Worm (Caenorhabditis elegans): ENCODE data around the gene Y37E11B.10.

Y37E11B.10 gene

ce11 chrIV:3599126-3599525, 7.1 kb downstream of the Y37E11B.10 start, which contains the start of gene Y37E11B.6:
Gene Y37E11B.6 (minus strand): TSS chrIV:3599306.
- TF ChIP-seq lin-38 (GFP tag; IDR thresholded peaks at IDR 0.05), result peak; percentile 79
- TF ChIP-seq php-3 (GFP tag; IDR thresholded peaks at IDR 0.05), result no peak

- no peak for TF ChIP-seq ama-1 (optimal IDR thresholded peaks at IDR 0.05)
- TF ChIP-seq jun-1 (tag; optimal IDR thresholded peaks at IDR 0.05), result no peak
- no peak for TF ChIP-seq tra-1 (GFP tag; IDR thresholded peaks at IDR 0.05)
- no peak for TF ChIP-seq nhr-11 (tag; optimal IDR thresholded peaks at IDR 0.05)
- TF ChIP-seq mxl-2 (GFP tag; conservative IDR thresholded peaks at IDR 0.05), result no peak
- TF ChIP-seq attf-4 (tag; optimal IDR thresholded peaks at IDR 0.05), result no peak
- no peak for TF ChIP-seq R02D3.7 (tag; optimal IDR thresholded peaks at IDR 0.05)
- no peak for TF ChIP-seq mdl-1 (tag; optimal IDR thresholded peaks at IDR 0.05)
Observed at ce11 chrIV:3598452-3598851, 7.8 kb downstream of the Y37E11B.10 start, which contains the start of gene Y37E11B.5. Gene Y37E11B.5 (minus strand): TSS chrIV:3598552.

ce11 chrIV:3597356-3597755, 8.9 kb downstream of the Y37E11B.10 start:
- TF ChIP-seq gei-8 (GFP tag; optimal IDR thresholded peaks at IDR 0.05) (no peak), mdl-1 (tag; optimal IDR thresholded peaks at IDR 0.05) (no peak), pha-4 (GFP tag; IDR thresholded peaks at IDR 0.05) (no peak), pha-4 (tag; optimal IDR thresholded peaks at IDR 0.05) (no peak), spr-1 (tag; optimal IDR thresholded peaks at IDR 0.05) (no peak), lin-1 (GFP tag; IDR thresholded peaks at IDR 0.05) (no peak), unc-62 (GFP tag; optimal IDR thresholded peaks at IDR 0.05 in 1 of 2) (peak in 1 of 2 experiments; percentile 97), unc-62 (tag; optimal IDR thresholded peaks at IDR 0.05) (no peak)

- no peak for TF ChIP-seq T20F7.1 (GFP tag; optimal IDR thresholded peaks at IDR 0.05)
- TF ChIP-seq F37D6.2 (tag; optimal IDR thresholded peaks at IDR 0.05), result no peak
- TF ChIP-seq aha-1 (tag), result peak; percentile 12
- no peak for TF ChIP-seq nhr-102 (tag; optimal IDR thresholded peaks at IDR 0.05)
- TF ChIP-seq set-16 (GFP tag; IDR thresholded peaks at IDR 0.05), result no peak
Observed at ce11 chrIV:3593513-3593912, 12.8 kb downstream of the Y37E11B.10 start, which contains the start of gene taf-2. Gene taf-2 (minus strand): TSS chrIV:3593613.

- TF ChIP-seq Y48G9A.11 (GFP tag; IDR thresholded peaks at IDR 0.05) (no peak), set-16 (GFP tag; IDR thresholded peaks at IDR 0.05) (peak; percentile 57), php-3 (GFP tag; IDR thresholded peaks at IDR 0.05) (0 out of 2 replicates have a peak, but pooled peaks have one; percentile 22)
Observed at ce11 chrIV:3590821-3591220, 15.4 kb downstream of the Y37E11B.10 start.

DNA sequence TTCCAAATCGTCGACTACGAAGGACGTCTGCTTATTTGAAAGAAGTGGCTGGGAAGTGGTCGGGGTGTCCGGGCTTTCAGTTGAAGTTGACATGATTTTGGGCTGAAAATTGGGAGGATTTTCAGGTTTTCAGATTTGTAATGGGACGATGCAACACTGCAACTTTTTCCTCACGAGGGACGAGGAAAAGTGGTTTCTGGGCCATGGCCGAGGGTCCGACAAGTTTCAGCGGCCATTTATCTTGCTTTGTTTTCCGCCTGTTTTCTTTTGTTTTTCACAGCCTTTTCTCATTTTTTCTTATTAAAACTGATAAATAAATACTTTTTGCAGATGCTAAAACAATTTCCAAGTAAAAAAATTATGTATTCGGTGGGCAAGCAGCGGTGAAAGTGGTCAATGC, 23.5 kb downstream of the Y37E11B.10 start, which contains the start of gene blos-7:
Gene blos-7 (minus strand): TSS at position 101 of the 400 bp plus-strand sequence.
- TF ChIP-seq set-16 (GFP tag; IDR thresholded peaks at IDR 0.05) (0 out of 2 replicates have a peak, but pooled peaks have one; percentile 14), tra-1 (GFP tag; IDR thresholded peaks at IDR 0.05) (0 out of 2 replicates have a peak, but pooled peaks have one; percentile 26)

ce11 chrIV:3579477-3579975, 26.7 kb downstream of the Y37E11B.10 start, which contains the start of gene Y37E11B.1:
Gene Y37E11B.1 (plus strand): TSS chrIV:3579621.
- TF ChIP-seq ceh-62 (tag; optimal IDR thresholded peaks at IDR 0.05), result no peak
- TF ChIP-seq nhr-111 (GFP tag; optimal IDR thresholded peaks at IDR 0.05), result no peak
- TF ChIP-seq mxl-2 (GFP tag; conservative IDR thresholded peaks at IDR 0.05), result no peak
- TF ChIP-seq zip-2 (tag; optimal IDR thresholded peaks at IDR 0.05), result no peak
- no peak for TF ChIP-seq lin-39 (tag; optimal IDR thresholded peaks at IDR 0.05)
- no peak for TF ChIP-seq R02D3.7 (tag; optimal IDR thresholded peaks at IDR 0.05)
- no peak for TF ChIP-seq mxl-3 (GFP tag; optimal IDR thresholded peaks at IDR 0.05)
- no peak for TF ChIP-seq Y5F2A.4 (GFP tag; optimal IDR thresholded peaks at IDR 0.05)
- no peak for TF ChIP-seq aha-1 (tag)
- no peak for TF ChIP-seq skn-1 (tag; optimal IDR thresholded peaks at IDR 0.05)

Data from whole organism, L4 larva.